Worm (Caenorhabditis elegans): ENCODE measurements around the gene Y57G11C.3.
A peak's percentile ranks its signal among the peaks of the same experiment; 100 is the strongest.
"Not testable (repeated sequence)": the region's sequence is repeated elsewhere in the genome, so short reads cannot be mapped to it uniquely, and the experiment has no call there.

The Y57G11C.3 gene

DNA sequence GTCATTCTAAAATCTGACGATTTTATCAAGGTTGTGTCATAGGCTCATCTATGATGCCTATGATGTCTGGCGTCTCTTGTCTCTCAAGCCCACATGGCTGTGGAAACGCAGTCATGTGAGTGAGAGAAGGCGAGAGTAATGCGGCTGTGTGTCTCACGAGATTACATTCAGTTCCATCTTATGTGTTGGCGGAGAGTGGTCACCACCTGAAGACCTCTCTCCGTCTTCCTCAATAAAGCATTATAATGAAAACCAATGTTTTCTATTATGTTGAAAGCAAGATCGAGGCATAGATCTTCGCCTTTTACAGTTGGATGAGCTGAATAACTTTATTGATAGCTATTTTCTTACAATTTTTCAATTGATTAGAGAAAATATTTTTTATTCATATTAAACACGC lies 4.7 kb upstream of the Y57G11C.3 start:
- TF ChIP-seq sma-9 (GFP tag; optimal IDR thresholded peaks at IDR 0.05) (peak; percentile 34), mdl-1 (tag; optimal IDR thresholded peaks at IDR 0.05) (peak; percentile 43 to 65), nhr-6 (tag; optimal IDR thresholded peaks at IDR 0.05) (peak; percentile 21), blmp-1 (tag; optimal IDR thresholded peaks at IDR 0.05; ENCODE audit: insufficient read depth) (peak; percentile 15), unc-55 (GFP tag; optimal IDR thresholded peaks at IDR 0.05) (peak; percentile 61), mab-5 (tag; optimal IDR thresholded peaks at IDR 0.05) (peak; percentile 20), lin-13 (GFP tag; optimal IDR thresholded peaks at IDR 0.05) (peak; percentile 13), lsy-2 (tag; optimal IDR thresholded peaks at IDR 0.05) (peak in 1 of 2 experiments; percentile 50), nhr-129 (tag; optimal IDR thresholded peaks at IDR 0.05) (peak; percentile 86), crh-2 (tag; optimal IDR thresholded peaks at IDR 0.05) (peak; percentile 54), sma-3 (GFP tag; optimal IDR thresholded peaks at IDR 0.05) (peak; percentile 27), fos-1 (tag; optimal IDR thresholded peaks at IDR 0.05) (peak; percentile 53), C34F6.9 (tag; optimal IDR thresholded peaks at IDR 0.05) (peak; percentile 82), F13H6.1 (tag; optimal IDR thresholded peaks at IDR 0.05) (peak; percentile 55), ama-1 (optimal IDR thresholded peaks at IDR 0.05) (peak; percentile 65), nhr-21 (tag; optimal IDR thresholded peaks at IDR 0.05) (peak; percentile 57)
- TF ChIP-seq sma-9 (tag; optimal IDR thresholded peaks at IDR 0.05): not testable (repeated sequence)

DNA sequence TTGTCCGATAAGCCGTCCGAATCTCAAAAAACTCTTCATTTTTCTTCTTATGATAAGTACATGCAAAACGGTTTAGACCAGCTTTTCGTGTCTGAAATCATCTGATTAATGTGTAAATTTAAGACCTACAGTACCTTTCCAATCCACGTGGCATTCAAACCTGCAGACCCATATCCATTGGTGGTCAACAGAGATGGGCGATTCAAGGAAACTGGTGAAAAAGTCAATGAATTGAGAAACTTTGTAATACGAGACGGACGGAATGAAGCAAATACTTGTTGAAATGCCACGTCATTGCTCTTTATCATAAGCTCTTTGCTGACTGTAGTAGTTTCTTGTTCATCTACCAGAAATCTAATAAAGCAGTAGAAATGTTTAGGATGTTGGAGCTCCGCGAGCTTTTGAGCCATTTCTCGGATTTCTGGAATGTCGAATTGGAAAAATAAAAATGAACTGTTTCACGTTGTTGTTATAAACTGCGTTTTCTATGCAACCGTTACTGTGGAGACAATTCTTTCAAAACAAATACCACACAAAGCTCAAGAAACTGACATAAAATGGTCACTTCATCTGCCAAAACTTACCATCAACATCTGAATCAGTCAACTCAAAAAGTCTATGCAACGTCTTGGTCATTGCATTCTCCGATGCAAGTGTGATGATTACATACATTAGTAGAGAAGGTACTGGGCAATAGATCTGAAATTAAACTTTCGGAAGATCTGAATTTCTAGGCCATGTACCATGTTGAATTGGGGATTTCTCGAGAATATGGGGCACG lies 3.9 kb upstream of the Y57G11C.3 start:
- TF ChIP-seq lsy-2 (tag; optimal IDR thresholded peaks at IDR 0.05): peak in 1 of 2 experiments; percentile 28
- no peak for TF ChIP-seq nhr-77 (tag; optimal IDR thresholded peaks at IDR 0.05)
- TF ChIP-seq ama-1 (optimal IDR thresholded peaks at IDR 0.05): peak; percentile 81
- peak; percentile 39 for TF ChIP-seq ztf-4 (tag; optimal IDR thresholded peaks at IDR 0.05)
- no peak for TF ChIP-seq peb-1 (tag; optimal IDR thresholded peaks at IDR 0.05)

DNA sequence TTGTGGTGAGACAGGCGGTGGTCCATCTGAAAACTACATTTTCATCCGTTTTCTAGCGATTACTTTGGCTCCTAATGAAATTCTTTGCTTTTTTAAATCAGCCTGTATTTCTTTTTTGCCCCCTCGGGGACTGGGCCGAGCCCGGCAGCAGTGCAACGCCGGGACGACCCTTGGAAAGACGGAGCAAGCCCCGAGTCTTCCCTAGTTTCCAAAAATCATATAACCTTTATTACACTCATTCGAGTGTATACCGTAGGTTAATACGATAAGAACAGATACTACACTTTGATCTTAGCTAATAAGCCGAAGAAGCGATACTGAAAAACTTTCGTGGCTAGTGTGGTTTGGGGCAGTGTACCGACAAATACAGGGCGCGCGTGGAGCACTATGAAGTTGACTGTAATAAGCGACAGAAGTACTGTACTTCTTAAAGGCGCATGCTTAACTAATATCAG lies 3.3 kb upstream of the Y57G11C.3 start:
- no peak for TF ChIP-seq skn-1 (tag; optimal IDR thresholded peaks at IDR 0.05)
- peak; percentile 34 for TF ChIP-seq snpc-4 (tag; optimal IDR thresholded peaks at IDR 0.05)
- peak; percentile 8 for TF ChIP-seq sma-3 (GFP tag; optimal IDR thresholded peaks at IDR 0.05)

DNA sequence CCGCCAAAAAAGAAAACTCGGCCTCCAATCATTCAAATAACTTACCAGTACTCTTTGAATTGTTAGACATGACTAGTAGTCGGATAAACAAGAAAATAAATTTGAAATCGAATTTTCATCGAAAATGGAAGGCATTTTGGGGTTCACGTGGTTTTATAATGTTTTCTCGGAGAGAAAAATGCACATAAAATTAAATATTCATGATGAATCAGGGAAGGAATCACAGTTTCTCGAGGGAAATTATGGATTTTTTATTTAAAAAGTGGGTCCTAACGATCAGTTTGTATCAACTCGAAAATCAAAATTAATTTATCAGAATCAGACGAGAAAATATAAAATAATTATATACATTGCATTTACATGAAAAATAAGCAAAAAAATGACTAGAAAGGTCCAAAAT lies 2.7 kb upstream of the Y57G11C.3 start, which contains the start of gene Y57G11C.5:
Gene Y57G11C.5 (minus strand): TSS at position 101 of the 400 bp plus-strand sequence.
- no peak for TF ChIP-seq mbf-1 (tag; optimal IDR thresholded peaks at IDR 0.05)
- no peak for TF ChIP-seq nhr-25 (tag; optimal IDR thresholded peaks at IDR 0.05)
- TF ChIP-seq elt-1 (tag; optimal IDR thresholded peaks at IDR 0.05): no peak
- TF ChIP-seq egl-27 (tag; optimal IDR thresholded peaks at IDR 0.05): no peak
- no peak for TF ChIP-seq lin-39 (tag; optimal IDR thresholded peaks at IDR 0.05)
- TF ChIP-seq lsy-2 (tag; optimal IDR thresholded peaks at IDR 0.05): no peak
- no peak for TF ChIP-seq unc-62 (GFP tag; optimal IDR thresholded peaks at IDR 0.05)
- no peak for TF ChIP-seq C34F6.9 (tag; optimal IDR thresholded peaks at IDR 0.05)
- TF ChIP-seq ama-1 (optimal IDR thresholded peaks at IDR 0.05): no peak
- no peak for TF ChIP-seq nhr-23 (tag; optimal IDR thresholded peaks at IDR 0.05)
- TF ChIP-seq sma-9 (GFP tag; optimal IDR thresholded peaks at IDR 0.05): no peak
- no peak for TF ChIP-seq sma-9 (tag; optimal IDR thresholded peaks at IDR 0.05)
- no peak for TF ChIP-seq peb-1 (tag; optimal IDR thresholded peaks at IDR 0.05)
- TF ChIP-seq unc-39 (tag; optimal IDR thresholded peaks at IDR 0.05): no peak
- TF ChIP-seq blmp-1 (tag; optimal IDR thresholded peaks at IDR 0.05; ENCODE audit: insufficient read depth): no peak
- no peak for TF ChIP-seq R02D3.7 (tag; optimal IDR thresholded peaks at IDR 0.05)
- TF ChIP-seq skn-1 (tag; optimal IDR thresholded peaks at IDR 0.05): no peak
- no peak for TF ChIP-seq aly-2 (tag; optimal IDR thresholded peaks at IDR 0.05)
- no peak for TF ChIP-seq lin-13 (GFP tag; optimal IDR thresholded peaks at IDR 0.05)
- no peak for TF ChIP-seq fos-1 (tag; optimal IDR thresholded peaks at IDR 0.05)

DNA sequence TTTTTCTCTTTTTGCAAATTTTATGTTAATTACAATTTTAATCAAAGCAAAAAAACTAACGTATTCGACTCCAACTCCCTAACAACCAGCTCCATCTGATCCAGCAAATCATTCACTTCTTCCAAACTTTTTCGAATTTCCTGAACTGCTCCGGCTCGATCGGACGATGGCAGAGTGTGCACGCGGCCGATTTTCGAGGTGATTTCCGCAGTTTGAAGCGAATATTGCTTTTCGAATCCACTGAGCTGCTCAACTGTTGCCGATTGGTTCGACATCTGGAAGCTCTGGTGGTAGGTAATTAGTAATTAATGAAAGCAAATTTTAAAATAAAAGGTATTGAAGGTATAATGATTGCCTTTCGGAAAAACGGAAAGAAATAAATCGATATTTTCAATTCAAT lies 1.6 kb upstream of the Y57G11C.3 start, which contains the start of gene vti-1:
Gene vti-1 (minus strand): TSS at position 284 of the 400 bp plus-strand sequence.
- TF ChIP-seq nhr-25 (tag; optimal IDR thresholded peaks at IDR 0.05): no peak
- no peak for TF ChIP-seq nhr-77 (tag; optimal IDR thresholded peaks at IDR 0.05)

Measured in whole organism, L2 larva.